Fruit fly (Drosophila melanogaster) whole organism, wandering third instar larva: ENCODE measurements around the gene Lgr4.

Experiments used
- Abd-B ChIP-seq: fragments of >200 bp; optimal IDR thresholded peaks from 2 replicates; lab custom pipeline; 2017; ENCODE audit warnings: missing biosample characterization, missing genetic modification characterization
- Dfd ChIP-seq: fragments of >200 bp; optimal IDR thresholded peaks from 2 replicates; lab custom pipeline; 2017; ENCODE audit warnings: missing biosample characterization, missing genetic modification characterization
- Dif ChIP-seq: fragments of 200-275, 200-300 bp; sonication (Bioruptor generic); optimal IDR thresholded peaks from 2 replicates; lab custom pipeline; 2018; ENCODE audit warnings: missing biosample characterization, missing genetic modification characterization; ENCODE audit not compliant: partially characterized antibody
- GATAd ChIP-seq: sonication (Bioruptor generic); optimal IDR thresholded peaks from 2 replicates; lab custom pipeline; 2016; ENCODE audit warnings: missing biosample characterization, missing genetic modification characterization
- Hnf4 ChIP-seq: fragments of 200-800 bp; sonication (Bioruptor generic); optimal IDR thresholded peaks from 2 replicates; lab custom pipeline; 2016; ENCODE audit warnings: missing biosample characterization, mild to moderate bottlenecking, missing genetic modification characterization
- Hr78 ChIP-seq: fragments of >200 bp; optimal IDR thresholded peaks from 2 replicates; lab custom pipeline; 2017; ENCODE audit warnings: missing biosample characterization, missing genetic modification characterization
- Hr83 ChIP-seq: fragments of 200-300 bp; sonication (Bioruptor generic); optimal IDR thresholded peaks from 2 replicates; lab custom pipeline; 2016; ENCODE audit warnings: missing biosample characterization, mild to moderate bottlenecking, missing genetic modification characterization, moderate library complexity; ENCODE audit not compliant: poor library complexity, severe bottlenecking
- OdsH ChIP-seq: fragments of 200-800 bp; sonication (Bioruptor generic); optimal IDR thresholded peaks from 2 replicates; lab custom pipeline; 2016; ENCODE audit warnings: missing biosample characterization, mild to moderate bottlenecking, missing genetic modification characterization
- br ChIP-seq: fragments of 200-800 bp; sonication (Bioruptor generic); optimal IDR thresholded peaks from 2 replicates; lab custom pipeline; 2016; ENCODE audit warnings: missing biosample characterization, missing genetic modification characterization
- sv ChIP-seq: fragments of 200-800 bp; sonication (Bioruptor generic); optimal IDR thresholded peaks from 3 replicates; lab custom pipeline; 2016; ENCODE audit warnings: missing biosample characterization, missing genetic modification characterization

dm6 chrX:13219290-13219689 lies 30.3 kb upstream of the Lgr4 start:
- TF ChIP-seq GATAd (GFP tag; lab: Kevin White, UChicago), result no peak
- no peak for TF ChIP-seq OdsH (GFP tag; lab: Kevin White, UChicago)
- TF ChIP-seq sv (GFP tag; lab: Kevin White, UChicago), result no peak
- TF ChIP-seq Hr78 (GFP tag; lab: Kevin White, UChicago), result no peak
- TF ChIP-seq Dif, result no peak
- no peak for TF ChIP-seq br (GFP tag; lab: Kevin White, UChicago)
- TF ChIP-seq Dfd (GFP tag; lab: Kevin White, UChicago), result no peak
- TF ChIP-seq Abd-B (GFP tag; lab: Kevin White, UChicago), result no peak
- no peak for TF ChIP-seq Hnf4
- no peak for TF ChIP-seq Hr83
